Worm (Caenorhabditis elegans) whole organism, mixed stage, embryonic: ENCODE data around the gene rpi-1.
"Not testable (repeated sequence)": the region's sequence is repeated elsewhere in the genome, so short reads cannot be mapped to it uniquely, and the experiment has no call there.

Experiments used
- ces-1 ChIP-seq: fragments of 150-350 bp; optimal IDR thresholded peaks from 2 replicates; lab custom pipeline; 2014; ENCODE audit warnings: missing biosample characterization, missing genetic modification reagents, missing genetic modification characterization
- cnd-1 ChIP-seq: fragments of 200-800 bp; sonication (Bioruptor generic); optimal IDR thresholded peaks from 2 replicates; lab custom pipeline; 2018; ENCODE audit warnings: mild to moderate bottlenecking, missing genetic modification characterization, missing compliant biosample characterization
- zip-8 ChIP-seq: fragments of 150-350 bp; optimal IDR thresholded peaks from 2 replicates; lab custom pipeline; 2014; ENCODE audit warnings: missing biosample characterization, missing genetic modification characterization
- ztf-11 ChIP-seq: fragments of 150-350 bp; optimal IDR thresholded peaks from 2 replicates; lab custom pipeline; 2014; ENCODE audit warnings: missing biosample characterization, missing genetic modification characterization

DNA sequence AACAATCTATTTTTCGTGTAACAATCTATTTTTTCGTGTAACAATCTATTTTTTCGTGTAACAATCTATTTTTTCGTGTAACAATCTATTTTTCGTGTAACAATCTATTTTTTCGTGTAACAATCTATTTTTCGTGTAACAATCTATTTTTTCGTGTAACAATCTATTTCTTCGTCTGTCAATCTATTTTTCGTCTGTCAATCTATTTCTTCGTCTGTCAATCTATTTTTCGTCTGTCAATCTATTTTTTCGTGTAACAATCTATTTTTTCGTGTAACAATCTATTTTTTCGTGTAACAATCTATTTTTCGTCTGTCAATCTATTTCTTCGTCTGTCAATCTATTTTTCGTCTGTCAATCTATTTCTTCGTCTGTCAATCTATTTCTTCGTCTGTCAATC, 23.8 kb upstream of the rpi-1 start:
- TF ChIP-seq ces-1 (GFP tag; lab: Kevin White, UChicago); ztf-11 (tag; lab: Kevin White, UChicago); zip-8 (tag; lab: Kevin White, UChicago); cnd-1 (tag; lab: Kevin White, UChicago): not testable (repeated sequence)
